Worm (Caenorhabditis elegans): ENCODE measurements around the gene K12H4.3.

ce11 chrIII:8044187-8044586, 1.6 kb upstream of the K12H4.3 start, which contains the start of gene K12H4.5:
- TF ChIP-seq W03F9.2 (tag; optimal IDR thresholded peaks at IDR 0.05): no peak
- no peak for TF ChIP-seq him-1 (tag; optimal IDR thresholded peaks at IDR 0.05)
- no peak for TF ChIP-seq dao-5 (tag; optimal IDR thresholded peaks at IDR 0.05)
